Worm (Caenorhabditis elegans) whole organism, L1 larva: Measurements from ENCODE around the gene fbxb-108.

Source experiments
- C04F5.9 ChIP-seq: sonication (generic microtip); optimal IDR thresholded peaks from 2 replicates; lab custom pipeline; 2016; ENCODE audit warnings: missing genetic modification characterization, missing compliant biosample characterization
- C16A3.4 ChIP-seq: fragments of 150-350 bp; optimal IDR thresholded peaks from 2 replicates; lab custom pipeline; 2014; ENCODE audit warnings: missing biosample characterization, missing genetic modification characterization
- blmp-1 ChIP-seq: fragments of 150-350 bp; optimal IDR thresholded peaks from 2 replicates; lab custom pipeline; 2014; ENCODE audit warnings: missing biosample characterization, missing genetic modification characterization
- ceh-82 ChIP-seq, 3 experiments: fragments of 150-350 bp in 1 of 3; sonication (generic microtip) in 2 of 3; optimal IDR thresholded peaks; 2 replicates each; lab custom pipeline; 2014 to 2017; ENCODE audit warnings: missing biosample characterization in 3 of 3, missing genetic modification characterization in 3 of 3
- efl-1 ChIP-seq, 4 experiments: fragments of 150-350 bp; optimal IDR thresholded peaks in 3 of 4; peaks in 1 of 4; 1 replicate in 1 of 4; 2 replicates in 3 of 4; lab custom pipeline; 2014; ENCODE audit warnings: missing biosample characterization in 2 of 4, missing genetic modification characterization in 2 of 4, missing genetic modification reagents in 2 of 4
- efl-3 ChIP-seq: fragments of 200-800 bp; sonication (Bioruptor generic); optimal IDR thresholded peaks from 2 replicates; lab custom pipeline; 2018; ENCODE audit warnings: mild to moderate bottlenecking, missing genetic modification characterization, missing compliant biosample characterization
- egl-27 ChIP-seq, 2 experiments: fragments of 150-350 bp in 1 of 2; sonication (generic microtip); optimal IDR thresholded peaks; 3 replicates each; lab custom pipeline; 2017 to 2018; ENCODE audit warnings: missing biosample characterization in 2 of 2, missing genetic modification characterization in 2 of 2, missing genetic modification reagents in 2 of 2
- elt-3 ChIP-seq, 6 experiments: fragments of 150-350 bp in 1 of 6; sonication (generic microtip); optimal IDR thresholded peaks; 2 replicates each; lab custom pipeline; 2017 to 2018; ENCODE audit warnings: missing biosample characterization in 6 of 6, missing genetic modification characterization in 6 of 6, inconsistent platforms in 1 of 6
- ets-5 ChIP-seq: fragments of 200-800 bp; sonication (Bioruptor generic); IDR thresholded peaks from 2 replicates; pipeline ENCODE4 v1.3.6; 2022; ENCODE audit warnings: missing genetic modification characterization, missing compliant biosample characterization
- fkh-8 ChIP-seq: sonication (generic microtip); optimal IDR thresholded peaks from 2 replicates; lab custom pipeline; 2016; ENCODE audit warnings: mild to moderate bottlenecking, missing genetic modification characterization, missing compliant biosample characterization
- fos-1 ChIP-seq: fragments of 150-350 bp; optimal IDR thresholded peaks from 2 replicates; lab custom pipeline; 2014; ENCODE audit warnings: missing biosample characterization, missing genetic modification characterization
- grh-1 ChIP-seq: fragments of 200-800 bp; sonication (Bioruptor generic); IDR thresholded peaks from 2 replicates; pipeline ENCODE4 v1.3.6; 2022; ENCODE audit warnings: missing genetic modification reagents, missing genetic modification characterization, missing compliant biosample characterization
- hlh-17 ChIP-seq: fragments of 200-800 bp; sonication (Bioruptor generic); optimal IDR thresholded peaks from 2 replicates; lab custom pipeline; 2018; ENCODE audit warnings: missing genetic modification characterization, mild to moderate bottlenecking, missing compliant biosample characterization, moderate library complexity, borderline replicate concordance
- hlh-4 ChIP-seq: sonication (generic microtip); optimal IDR thresholded peaks from 2 replicates; lab custom pipeline; 2016; ENCODE audit warnings: mild to moderate bottlenecking, missing genetic modification characterization, missing compliant biosample characterization
- lin-14 ChIP-seq: fragments of 200-800 bp; sonication (Bioruptor generic); optimal IDR thresholded peaks from 2 replicates; lab custom pipeline; 2018; ENCODE audit warnings: mild to moderate bottlenecking, missing genetic modification characterization, moderate library complexity, missing compliant biosample characterization
- lin-35 ChIP-seq, 2 experiments: fragments of 150-350 bp; optimal IDR thresholded peaks; 2 replicates each; lab custom pipeline; 2014; ENCODE audit warnings: missing biosample characterization in 2 of 2, missing genetic modification characterization in 2 of 2, missing genetic modification reagents in 2 of 2
- lin-39 ChIP-seq: fragments of 150-350 bp; optimal IDR thresholded peaks from 2 replicates; lab custom pipeline; 2014; ENCODE audit warnings: missing biosample characterization, missing genetic modification reagents, missing genetic modification characterization
- lsy-2 ChIP-seq, 2 experiments: fragments of 150-350 bp; optimal IDR thresholded peaks; 2 replicates each; lab custom pipeline; 2014; ENCODE audit warnings: missing biosample characterization in 2 of 2, missing genetic modification characterization in 2 of 2
- mdl-1 ChIP-seq, 2 experiments: fragments of 150-350 bp; optimal IDR thresholded peaks; 2 replicates each; lab custom pipeline; 2014 to 2017; ENCODE audit warnings: missing biosample characterization in 2 of 2, missing genetic modification characterization in 2 of 2, inconsistent platforms in 1 of 2
- nhr-11 ChIP-seq: fragments of 150-350 bp; optimal IDR thresholded peaks from 2 replicates; lab custom pipeline; 2014; ENCODE audit warnings: missing biosample characterization, missing genetic modification characterization
- nhr-12 ChIP-seq: sonication (generic microtip); optimal IDR thresholded peaks from 2 replicates; lab custom pipeline; 2017; ENCODE audit warnings: missing biosample characterization, missing genetic modification characterization
- nhr-19 ChIP-seq: fragments of 200-800 bp; sonication (Bioruptor generic); conservative IDR thresholded peaks from 2 replicates; pipeline ENCODE4 v1.3.6; 2022; ENCODE audit warnings: missing genetic modification characterization, missing compliant biosample characterization
- nhr-20 ChIP-seq: sonication (generic microtip); optimal IDR thresholded peaks from 2 replicates; lab custom pipeline; 2016; ENCODE audit warnings: mild to moderate bottlenecking, missing genetic modification characterization, missing compliant biosample characterization
- nhr-237 ChIP-seq: fragments of 150-350 bp; optimal IDR thresholded peaks from 2 replicates; lab custom pipeline; 2014; ENCODE audit warnings: missing biosample characterization, missing genetic modification characterization
- nhr-71 ChIP-seq: sonication (generic microtip); optimal IDR thresholded peaks from 2 replicates; lab custom pipeline; 2016; ENCODE audit warnings: mild to moderate bottlenecking, missing genetic modification characterization, moderate library complexity, missing compliant biosample characterization
- nhr-77 ChIP-seq: fragments of 150-350 bp; optimal IDR thresholded peaks from 2 replicates; lab custom pipeline; 2014; ENCODE audit warnings: missing biosample characterization, missing genetic modification characterization
- nhr-85 ChIP-seq: sonication (generic microtip); peaks from one replicate; lab custom pipeline; 2016; ENCODE audit warnings: missing genetic modification characterization, inconsistent platforms, missing compliant biosample characterization
- nhr-90 ChIP-seq: sonication (generic microtip); optimal IDR thresholded peaks from 2 replicates; lab custom pipeline; 2016; ENCODE audit warnings: mild to moderate bottlenecking, missing genetic modification characterization, missing compliant biosample characterization; ENCODE audit not compliant: poor library complexity
- snpc-4 ChIP-seq: fragments of 150-350 bp; optimal IDR thresholded peaks from 2 replicates; lab custom pipeline; 2014; ENCODE audit warnings: missing biosample characterization, missing genetic modification characterization
- snu-23 ChIP-seq: sonication (generic microtip); optimal IDR thresholded peaks from 2 replicates; lab custom pipeline; 2016; ENCODE audit warnings: missing genetic modification characterization, missing compliant biosample characterization
- sox-4 ChIP-seq: sonication (generic microtip); optimal IDR thresholded peaks from 2 replicates; lab custom pipeline; 2016; ENCODE audit warnings: missing genetic modification characterization, missing compliant biosample characterization
- tbx-2 ChIP-seq: sonication (generic microtip); optimal IDR thresholded peaks from 2 replicates; lab custom pipeline; 2016; ENCODE audit warnings: missing genetic modification characterization, missing compliant biosample characterization
- unc-98 ChIP-seq: fragments of 200-800 bp; sonication (Bioruptor generic); IDR thresholded peaks from 2 replicates; pipeline ENCODE4 v1.3.6; 2022; ENCODE audit warnings: missing genetic modification characterization, missing compliant biosample characterization
- zip-4 ChIP-seq: fragments of 200-800 bp; sonication (Bioruptor generic); optimal IDR thresholded peaks from 2 replicates; lab custom pipeline; 2018; ENCODE audit warnings: mild to moderate bottlenecking, missing genetic modification characterization, moderate library complexity, missing compliant biosample characterization

fbxb-108 gene

DNA sequence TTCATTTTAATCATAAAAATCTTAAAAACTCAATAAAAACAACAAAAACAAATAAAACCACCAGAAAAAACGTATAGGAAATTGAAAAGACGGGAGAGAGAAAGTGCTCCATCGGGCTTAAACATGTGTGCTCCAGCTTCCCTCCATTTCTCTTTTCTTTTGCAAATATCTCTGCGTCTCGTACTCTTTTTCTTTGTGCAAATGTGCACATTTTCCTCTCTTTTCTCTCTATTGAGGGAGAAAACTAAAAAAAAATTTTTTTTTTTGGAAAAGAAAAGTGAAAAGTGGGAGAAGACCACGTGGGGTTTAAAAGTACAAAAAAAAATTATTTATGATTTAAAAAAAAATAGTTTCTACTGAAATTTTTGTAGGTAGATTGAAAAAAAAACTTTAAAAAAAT, 39.5 kb downstream of the fbxb-108 start (continued):
- TF ChIP-seq lsy-2 (tag; optimal IDR thresholded peaks at IDR 0.05; lab: Kevin White, UChicago): peak in 1 of 2 experiments; percentile 42

DNA sequence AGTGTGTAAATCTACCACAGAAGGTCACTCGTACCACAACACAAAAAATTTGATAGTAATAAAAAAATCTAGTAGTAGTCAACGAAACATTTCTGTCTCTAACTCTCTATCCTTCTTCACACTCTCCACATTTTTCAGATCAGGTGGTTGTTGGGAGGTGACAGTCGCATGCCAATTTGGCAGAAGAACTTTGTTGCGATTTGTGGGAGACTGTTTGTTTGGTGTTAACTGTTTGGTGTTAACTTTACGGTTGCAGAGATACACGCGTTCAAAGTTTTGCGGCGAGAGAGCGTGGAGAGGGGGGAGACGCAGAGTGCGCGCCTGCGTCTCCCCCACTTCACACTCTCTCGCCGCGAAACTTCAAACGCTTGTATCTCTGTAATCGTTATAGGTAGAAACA, 40.2 kb downstream of the fbxb-108 start:
- TF ChIP-seq tbx-2 (tag; lab: Kevin White, UChicago) (peak; percentile 22), mdl-1 (tag; optimal IDR thresholded peaks at IDR 0.05; lab: Kevin White, UChicago) (peak in 1 of 2 experiments; percentile 28), lin-39 (tag; lab: Kevin White, UChicago) (no peak), nhr-11 (tag; lab: Kevin White, UChicago) (no peak), ets-5 (GFP tag; lab: Robert Waterston, UW) (no peak), lsy-2 (tag; optimal IDR thresholded peaks at IDR 0.05; lab: Kevin White, UChicago) (peak in 1 of 2 experiments; percentile 14), unc-98 (no peak), nhr-71 (tag; lab: Kevin White, UChicago) (peak; percentile 23), nhr-85 (tag; lab: Kevin White, UChicago) (peak; percentile 14), nhr-19 (0 out of 2 replicates have a peak, but pooled peaks have one; percentile 2), snu-23 (GFP tag; lab: Kevin White, UChicago) (peak; percentile 40), lin-14 (GFP tag; lab: Kevin White, UChicago) (peak; percentile 49), elt-3 (tag; optimal IDR thresholded peaks at IDR 0.05; lab: Kevin White, UChicago) (peak in 2 of 6 experiments; percentile 40 to 52), lin-35 (GFP tag; optimal IDR thresholded peaks at IDR 0.05; lab: Kevin White, UChicago) (peak in 1 of 2 experiments; percentile 65), nhr-20 (tag; lab: Kevin White, UChicago) (peak; percentile 4), fos-1 (tag; lab: Kevin White, UChicago) (no peak), efl-1 (optimal IDR thresholded peaks at IDR 0.05; lab: Kevin White, UChicago) (no peak), efl-1 (GFP tag; optimal IDR thresholded peaks at IDR 0.05 in 1 of 2; lab: Kevin White, UChicago) (no peak), ceh-82 (tag; optimal IDR thresholded peaks at IDR 0.05; lab: Kevin White, UChicago) (no peak)

DNA sequence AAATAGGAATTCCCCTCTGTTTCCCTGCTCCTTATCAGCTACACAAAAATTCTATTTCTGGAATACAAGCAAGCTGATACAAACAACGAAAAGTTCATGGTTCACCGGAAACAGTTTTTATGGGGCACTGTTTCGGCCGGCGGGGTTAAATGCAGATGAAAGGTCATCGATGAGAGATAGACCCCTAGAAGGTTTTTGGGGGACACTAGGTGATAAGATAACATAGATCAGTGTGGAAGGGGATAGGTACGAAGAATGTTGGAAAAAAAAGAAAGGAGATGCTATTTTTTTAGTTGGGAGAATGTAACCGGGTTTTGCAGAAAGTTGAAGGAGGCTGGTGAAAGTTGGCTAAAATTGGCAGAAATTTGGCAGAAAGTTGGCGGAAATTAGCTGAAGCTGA, 40.8 kb downstream of the fbxb-108 start:
- peak in 1 of 6 experiments; percentile 50 for TF ChIP-seq elt-3 (tag; optimal IDR thresholded peaks at IDR 0.05; lab: Kevin White, UChicago)
- TF ChIP-seq blmp-1 (tag; lab: Kevin White, UChicago): peak; percentile 18
- TF ChIP-seq nhr-20 (tag; lab: Kevin White, UChicago): peak; percentile 0
- TF ChIP-seq zip-4 (GFP tag; lab: Kevin White, UChicago): no peak
- peak; percentile 61 for TF ChIP-seq nhr-85 (tag; lab: Kevin White, UChicago)

DNA sequence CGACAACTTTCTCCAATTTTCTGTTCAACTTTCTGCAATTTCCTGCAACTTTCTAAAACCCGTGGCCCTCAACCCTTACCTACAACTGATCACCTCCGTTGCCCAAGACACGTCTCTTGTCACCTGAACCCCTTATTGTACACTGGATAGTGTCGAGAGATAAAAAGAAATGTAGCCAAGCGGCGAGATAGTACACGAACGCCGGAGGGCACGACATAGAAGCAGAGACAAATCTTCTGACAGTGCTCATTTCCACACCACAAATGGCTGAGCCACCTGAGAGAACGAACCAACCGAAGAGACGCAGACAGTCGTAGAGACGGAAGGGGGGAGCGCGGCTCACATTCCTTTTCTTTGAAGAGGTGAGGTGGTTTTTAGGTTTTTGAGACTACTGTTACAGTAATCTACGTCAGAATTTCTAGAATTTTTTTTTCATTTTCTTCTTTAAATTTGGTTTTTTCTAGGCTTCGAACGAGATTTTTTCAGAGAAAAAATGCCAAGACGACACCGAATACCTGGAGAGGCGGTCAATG, 43.0 kb downstream of the fbxb-108 start, which contains the start of gene K12H6.12:
Gene K12H6.12 (plus strand): TSS at position 483 of the 533 bp plus-strand sequence.
- TF ChIP-seq snpc-4 (tag; lab: Kevin White, UChicago): no peak
- TF ChIP-seq nhr-11 (tag; lab: Kevin White, UChicago): peak; percentile 19
- peak in 1 of 3 experiments; percentile 1 for TF ChIP-seq ceh-82 (tag; optimal IDR thresholded peaks at IDR 0.05; lab: Kevin White, UChicago)
- TF ChIP-seq efl-1 (optimal IDR thresholded peaks at IDR 0.05; lab: Kevin White, UChicago): peak in 1 of 2 experiments; percentile 28
- TF ChIP-seq efl-1 (GFP tag; optimal IDR thresholded peaks at IDR 0.05 in 1 of 2; lab: Kevin White, UChicago): no peak

DNA sequence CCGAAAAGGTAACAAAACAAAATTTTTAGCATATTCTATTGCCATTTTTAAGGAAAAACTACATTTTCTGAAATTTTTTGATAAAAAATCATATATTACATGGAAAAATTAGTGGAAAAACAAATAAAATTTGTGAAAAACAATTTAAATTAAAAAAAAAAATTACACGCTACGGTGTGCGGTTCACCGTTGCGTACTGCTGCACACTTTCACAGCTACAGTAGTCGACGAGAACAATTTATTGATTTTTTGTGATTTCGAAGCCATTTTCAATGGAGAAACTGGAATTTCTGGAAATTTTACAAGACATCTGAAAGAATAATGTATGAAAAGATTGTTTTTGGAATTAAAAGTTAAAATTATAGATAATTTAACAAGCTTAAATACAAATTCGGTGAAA, 50.3 kb downstream of the fbxb-108 start:
- TF ChIP-seq hlh-17 (no peak), efl-1 (optimal IDR thresholded peaks at IDR 0.05; lab: Kevin White, UChicago) (no peak), efl-1 (GFP tag; optimal IDR thresholded peaks at IDR 0.05 in 1 of 2; lab: Kevin White, UChicago) (no peak), nhr-77 (tag; lab: Kevin White, UChicago) (no peak), nhr-237 (tag; lab: Kevin White, UChicago) (no peak), fkh-8 (tag; lab: Kevin White, UChicago) (no peak), ceh-82 (tag; optimal IDR thresholded peaks at IDR 0.05; lab: Kevin White, UChicago) (no peak), hlh-4 (tag; lab: Kevin White, UChicago) (no peak)

DNA sequence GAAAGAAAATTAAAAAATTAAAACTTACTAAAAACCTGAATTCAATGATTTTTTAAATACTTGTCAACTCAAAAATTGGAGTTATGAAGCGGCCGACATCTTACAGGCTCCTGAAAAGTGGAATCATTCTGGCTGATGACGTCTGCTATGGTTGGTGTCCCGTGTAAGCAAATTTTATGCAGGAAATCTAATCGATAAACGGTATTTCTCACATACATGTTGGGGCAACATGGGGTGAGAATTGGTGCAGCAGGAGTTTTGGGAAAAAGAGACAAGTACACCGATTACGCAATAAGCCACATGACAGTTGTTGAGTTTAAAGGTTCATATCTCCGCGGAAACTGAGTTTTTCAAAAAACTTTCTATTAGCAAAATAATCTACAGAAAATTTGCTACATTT, 50.7 kb downstream of the fbxb-108 start, which contains the start of gene K12H6.2:
Gene K12H6.2 (minus strand): TSS at position 101 of the 400 bp plus-strand sequence.
- no peak for TF ChIP-seq nhr-12
- TF ChIP-seq C04F5.9 (tag; lab: Kevin White, UChicago): no peak
- TF ChIP-seq hlh-4 (tag; lab: Kevin White, UChicago): no peak
- no peak for TF ChIP-seq mdl-1 (tag; optimal IDR thresholded peaks at IDR 0.05; lab: Kevin White, UChicago)
- TF ChIP-seq C16A3.4 (tag; lab: Kevin White, UChicago): no peak
- no peak for TF ChIP-seq egl-27 (tag; optimal IDR thresholded peaks at IDR 0.05; lab: Kevin White, UChicago)
- no peak for TF ChIP-seq nhr-77 (tag; lab: Kevin White, UChicago)
- TF ChIP-seq sox-4: no peak
- TF ChIP-seq efl-3 (GFP tag; lab: Kevin White, UChicago): no peak
- TF ChIP-seq nhr-90 (tag; lab: Kevin White, UChicago): no peak
- TF ChIP-seq grh-1 (GFP tag; lab: Robert Waterston, UW): no peak
- TF ChIP-seq efl-1 (optimal IDR thresholded peaks at IDR 0.05; lab: Kevin White, UChicago): no peak
- TF ChIP-seq efl-1 (GFP tag; optimal IDR thresholded peaks at IDR 0.05 in 1 of 2; lab: Kevin White, UChicago): no peak
